Worm (Caenorhabditis elegans): ENCODE results near the gene srx-96.

DNA sequence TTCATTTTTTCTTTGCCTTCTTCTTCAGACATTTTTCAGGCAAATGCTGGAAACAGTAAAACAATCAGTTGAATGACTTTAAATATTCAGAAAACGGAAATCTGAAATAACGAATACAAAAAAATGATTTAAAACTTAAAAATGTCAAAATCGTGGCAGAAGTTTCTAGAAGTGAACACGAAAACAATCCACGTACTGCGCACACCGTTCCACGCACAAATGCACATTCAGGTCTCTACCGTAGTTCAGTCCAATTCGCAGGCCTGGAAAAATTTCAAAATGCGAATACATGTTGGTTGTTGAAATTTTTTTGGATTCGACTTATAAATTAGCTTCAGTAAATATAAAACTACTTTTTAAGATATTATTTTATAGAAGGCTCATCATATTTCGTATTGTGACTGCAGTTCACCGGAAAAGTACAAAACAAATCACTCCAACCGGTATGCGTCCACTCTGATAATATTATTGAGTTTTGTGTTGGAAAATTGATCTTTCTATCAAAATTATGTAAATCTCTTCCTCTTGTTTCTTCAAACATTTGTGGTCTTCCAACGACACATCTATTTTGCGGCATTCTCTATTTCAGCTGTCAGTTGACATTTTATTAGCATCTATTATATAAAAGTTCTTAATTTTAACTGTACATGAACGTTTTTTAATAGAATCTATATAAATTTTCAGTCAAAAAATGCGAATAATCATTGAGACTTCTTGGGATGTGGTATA is 39.1 kb upstream of the srx-96 start, which contains the start of the genes mip-2 and F58G11.4:
- TF ChIP-seq med-1 (GFP tag; optimal IDR thresholded peaks at IDR 0.05; ENCODE audit: insufficient read depth) (no peak), ztf-29 (GFP tag; IDR thresholded peaks at IDR 0.05) (no peak), ztf-23 (GFP tag; IDR thresholded peaks at IDR 0.05) (no peak), klf-2 (GFP tag; conservative IDR thresholded peaks at IDR 0.05) (no peak), T22C8.4 (GFP tag; IDR thresholded peaks at IDR 0.05) (no peak)
